Worm (Caenorhabditis elegans): ENCODE measurements around the gene K02D3.2.

Gene K02D3.2

DNA sequence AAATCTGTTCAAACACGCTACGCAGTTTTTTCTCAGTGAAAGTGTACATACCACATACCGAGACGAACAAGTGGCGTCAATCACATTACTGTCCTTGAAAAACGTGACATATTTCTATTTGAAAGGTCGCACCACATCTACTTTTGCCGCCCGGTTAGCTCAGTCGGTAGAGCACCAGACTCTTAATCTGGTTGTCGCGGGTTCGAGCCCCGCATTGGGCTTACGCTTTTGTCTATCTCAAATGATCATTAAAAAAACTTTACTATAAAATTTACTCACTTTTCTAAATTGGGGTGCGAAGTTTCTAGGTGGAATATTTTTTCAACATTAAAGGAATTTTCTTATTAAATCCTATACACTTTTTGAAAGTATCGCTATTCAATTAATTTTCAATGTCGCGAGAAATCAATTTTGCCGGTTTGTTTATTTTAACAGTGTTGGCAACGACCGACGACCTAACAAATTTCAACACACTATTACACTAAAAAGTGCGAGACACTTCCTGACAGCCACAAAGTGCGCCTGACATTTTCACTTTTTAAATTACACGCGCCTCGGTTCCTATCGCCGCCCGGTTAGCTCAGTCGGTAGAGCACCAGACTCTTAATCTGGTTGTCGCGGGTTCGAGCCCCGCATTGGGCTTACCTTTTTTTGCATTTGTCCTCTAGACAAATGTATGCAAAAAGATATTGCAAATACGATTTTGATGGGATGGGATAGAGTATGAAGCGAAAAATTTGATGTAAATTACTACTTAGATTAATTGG lies 18.6 kb upstream of the K02D3.2 start (continued):
- TF ChIP-seq Y53F4B.3 (GFP tag; IDR thresholded peaks at IDR 0.05): no peak
- no peak for TF ChIP-seq somi-1 (GFP tag; optimal IDR thresholded peaks at IDR 0.05)
- peak; percentile 34 for TF ChIP-seq madf-10 (tag; optimal IDR thresholded peaks at IDR 0.05)
- TF ChIP-seq tbx-9 (tag; optimal IDR thresholded peaks at IDR 0.05; ENCODE audit: borderline replicate concordance): no peak
- no peak; the same call in 1 of the 2 replicates for TF ChIP-seq hsf-1 (GFP tag; IDR thresholded peaks at IDR 0.05)
- TF ChIP-seq ztf-6 (GFP tag; IDR thresholded peaks at IDR 0.05): no peak
- no peak for TF ChIP-seq C06A6.2 (GFP tag; conservative IDR thresholded peaks at IDR 0.05)
- TF ChIP-seq K11D2.4 (GFP tag; IDR thresholded peaks at IDR 0.05): no peak
- TF ChIP-seq D2030.7 (GFP tag; IDR thresholded peaks at IDR 0.05): peak; percentile 81
- TF ChIP-seq lag-1 (GFP tag; IDR thresholded peaks at IDR 0.05): no peak
- TF ChIP-seq B0336.3 (GFP tag; IDR thresholded peaks at IDR 0.05): no peak; the same call in 1 of the 2 replicates
- TF ChIP-seq T26A5.8 (tag; optimal IDR thresholded peaks at IDR 0.05): peak; percentile 65
- TF ChIP-seq Y56A3A.18 (GFP tag; IDR thresholded peaks at IDR 0.05): peak; percentile 85
- TF ChIP-seq rpc-1 (optimal IDR thresholded peaks at IDR 0.05): peak; percentile 80
- peak; percentile 89 for TF ChIP-seq rpc-1 (tag; optimal IDR thresholded peaks at IDR 0.05)
- no peak for TF ChIP-seq F33H1.4 (GFP tag; IDR thresholded peaks at IDR 0.05)
- TF ChIP-seq unc-62 (GFP tag; optimal IDR thresholded peaks at IDR 0.05): no peak
- peak; percentile 12 for TF ChIP-seq athp-1 (tag; optimal IDR thresholded peaks at IDR 0.05)
- peak; percentile 53 for TF ChIP-seq ztf-26 (tag; optimal IDR thresholded peaks at IDR 0.05)
- no peak; the same call in 1 of the 2 replicates for TF ChIP-seq ceh-100 (GFP tag; IDR thresholded peaks at IDR 0.05)
- TF ChIP-seq nfya-1 (tag; optimal IDR thresholded peaks at IDR 0.05; ENCODE audit: borderline replicate concordance, insufficient read depth): no peak
- no peak for TF ChIP-seq Y67H2A.10 (GFP tag; conservative IDR thresholded peaks at IDR 0.05)
- TF ChIP-seq C17E4.6 (GFP tag; IDR thresholded peaks at IDR 0.05): no peak
- TF ChIP-seq lsy-27 (tag; optimal IDR thresholded peaks at IDR 0.05; ENCODE audit: borderline replicate concordance, insufficient read depth): no peak
- no peak for TF ChIP-seq dpl-1 (GFP tag; optimal IDR thresholded peaks at IDR 0.05)
- no peak for TF ChIP-seq ccch-3 (GFP tag; optimal IDR thresholded peaks at IDR 0.05)
- peak; percentile 66 for TF ChIP-seq T07F8.4 (tag; optimal IDR thresholded peaks at IDR 0.05)
- peak; percentile 84; the same call in 1 of the 2 replicates for TF ChIP-seq cebp-2 (GFP tag; IDR thresholded peaks at IDR 0.05)
- no peak for TF ChIP-seq madf-3 (GFP tag; IDR thresholded peaks at IDR 0.05)
- TF ChIP-seq F39B2.1 (GFP tag; IDR thresholded peaks at IDR 0.05): no peak
- TF ChIP-seq nhr-90 (tag; optimal IDR thresholded peaks at IDR 0.05): peak; percentile 73
- no peak for TF ChIP-seq lsl-1 (GFP tag; optimal IDR thresholded peaks at IDR 0.05)
- TF ChIP-seq let-607 (tag; optimal IDR thresholded peaks at IDR 0.05): peak in 1 of 2 experiments; percentile 51
- TF ChIP-seq ZK185.1 (tag; optimal IDR thresholded peaks at IDR 0.05; ENCODE audit: poor library complexity, severe bottlenecking): peak; percentile 77
- TF ChIP-seq die-1 (tag; optimal IDR thresholded peaks at IDR 0.05): peak; percentile 10
- TF ChIP-seq nfya-2 (GFP tag; IDR thresholded peaks at IDR 0.05): no peak
- no peak for TF ChIP-seq madf-8 (GFP tag; conservative IDR thresholded peaks at IDR 0.05)
- no peak for TF ChIP-seq efl-1 (GFP tag; optimal IDR thresholded peaks at IDR 0.05)
- TF ChIP-seq tbp1 (GFP tag; optimal IDR thresholded peaks at IDR 0.05): peak; percentile 88
- no peak for TF ChIP-seq ztf-28 (GFP tag; IDR thresholded peaks at IDR 0.05)
- peak; percentile 63 for TF ChIP-seq madf-6 (GFP tag; IDR thresholded peaks at IDR 0.05)
- peak; percentile 69 for TF ChIP-seq snpc-3.4 (tag; optimal IDR thresholded peaks at IDR 0.05)
- TF ChIP-seq F57C9.4 (tag; optimal IDR thresholded peaks at IDR 0.05): no peak
- TF ChIP-seq ztf-25 (GFP tag; IDR thresholded peaks at IDR 0.05): peak; percentile 94
- no peak for TF ChIP-seq F49E8.2 (tag; optimal IDR thresholded peaks at IDR 0.05; ENCODE audit: insufficient read depth)
- TF ChIP-seq Y53G8AR.9 (GFP tag; conservative IDR thresholded peaks at IDR 0.05): peak; percentile 72
- peak; percentile 25 for TF ChIP-seq repo-1 (tag; optimal IDR thresholded peaks at IDR 0.05)

Measured in whole organism, young adult.